Worm (Caenorhabditis elegans) whole organism, young adult: ENCODE measurements around the gene nhr-111.

ENCODE experiments used
- F22D6.2 ChIP-seq: sonication (generic microtip); optimal IDR thresholded peaks from 2 replicates; lab custom pipeline; 2016; ENCODE audit warnings: mild to moderate bottlenecking, missing genetic modification characterization, missing compliant biosample characterization
- Y56A3A.18 ChIP-seq: fragments of 200-800 bp; sonication (Bioruptor generic); IDR thresholded peaks from 2 replicates; pipeline ENCODE4 v1.3.6; 2022; ENCODE audit warnings: missing genetic modification reagents, missing genetic modification characterization, missing compliant biosample characterization
- bed-1 ChIP-seq: fragments of 200-800 bp; sonication (Bioruptor generic); IDR thresholded peaks from 2 replicates; pipeline ENCODE4 v1.3.6; 2022; ENCODE audit warnings: missing genetic modification reagents, missing genetic modification characterization, missing compliant biosample characterization
- dpl-1 ChIP-seq: fragments of 150-350 bp; optimal IDR thresholded peaks from 2 replicates; lab custom pipeline; 2014; ENCODE audit warnings: missing biosample characterization, missing genetic modification reagents, missing genetic modification characterization
- hrde-1 ChIP-seq: sonication (generic microtip); optimal IDR thresholded peaks from 2 replicates; lab custom pipeline; 2016; ENCODE audit warnings: missing genetic modification characterization, mild to moderate bottlenecking, missing compliant biosample characterization, moderate library complexity, missing genotype, missing genetic modification reagents, borderline replicate concordance
- madf-3 ChIP-seq: fragments of 200-800 bp; sonication (Bioruptor generic); IDR thresholded peaks from 2 replicates; pipeline ENCODE4 v1.3.6; 2022; ENCODE audit warnings: missing genetic modification reagents, missing genetic modification characterization, missing compliant biosample characterization
- nhr-120 ChIP-seq: fragments of 200-800 bp; sonication (Bioruptor generic); IDR thresholded peaks from 2 replicates; pipeline ENCODE4 v1.3.6; 2022; ENCODE audit warnings: missing genetic modification characterization, missing compliant biosample characterization
- nhr-90 ChIP-seq: sonication (generic microtip); optimal IDR thresholded peaks from 2 replicates; lab custom pipeline; 2016; ENCODE audit warnings: missing genotype, mild to moderate bottlenecking, missing genetic modification characterization, missing compliant biosample characterization
- pha-4 ChIP-seq: fragments of 150-350 bp; sonication (generic microtip); optimal IDR thresholded peaks from 2 replicates; lab custom pipeline; 2014; ENCODE audit warnings: missing biosample characterization, missing genetic modification reagents, missing genetic modification characterization
- snpc-4 ChIP-seq, 5 experiments: fragments of 150-350 bp in 1 of 5; sonication (generic microtip) in 4 of 5; optimal IDR thresholded peaks; 2 replicates each; lab custom pipeline; 2014 to 2018; ENCODE audit warnings: missing genetic modification characterization in 5 of 5, missing biosample characterization in 3 of 5, antibody characterized with exemption in 2 of 5, mild to moderate bottlenecking in 2 of 5, missing compliant biosample characterization in 2 of 5, missing genotype in 2 of 5, moderate library complexity in 2 of 5, missing genetic modification reagents in 1 of 5
- unc-130 ChIP-seq: sonication (generic microtip); optimal IDR thresholded peaks from 2 replicates; lab custom pipeline; 2016; ENCODE audit warnings: missing genetic modification reagents, missing genetic modification characterization, missing compliant biosample characterization

DNA sequence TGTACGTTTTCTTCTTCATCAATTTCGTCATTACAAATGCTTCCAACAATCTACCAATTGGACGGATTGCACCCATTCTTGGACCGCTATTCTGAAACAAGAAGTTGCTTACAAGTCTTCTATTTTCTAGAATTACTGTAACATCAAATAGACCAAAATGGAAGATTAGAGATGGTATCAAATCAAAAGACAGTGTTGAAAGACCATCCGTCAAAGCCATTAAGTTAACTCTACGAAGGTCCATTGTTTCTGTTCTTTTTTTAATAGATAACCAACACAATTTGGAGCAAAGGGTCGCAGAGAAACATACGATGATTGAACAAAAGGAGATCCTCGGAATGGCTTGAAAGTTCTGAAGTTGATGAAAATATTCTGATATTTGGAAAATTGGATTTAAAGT, 20.4 kb upstream of the nhr-111 start:
- TF ChIP-seq pha-4 (tag; lab: Kevin White, UChicago) (no peak), bed-1 (GFP tag; lab: Robert Waterston, UW) (no peak), F22D6.2 (no peak), nhr-90 (tag; lab: Kevin White, UChicago) (no peak), hrde-1 (tag; lab: Kevin White, UChicago) (no peak), madf-3 (GFP tag; lab: Robert Waterston, UW) (no peak), nhr-120 (GFP tag; lab: Robert Waterston, UW) (no peak), unc-130 (no peak), Y56A3A.18 (GFP tag; lab: Robert Waterston, UW) (no peak), snpc-4 (GFP tag; optimal IDR thresholded peaks at IDR 0.05; lab: Kevin White, UChicago) (no peak), snpc-4 (tag; optimal IDR thresholded peaks at IDR 0.05; lab: Kevin White, UChicago) (no peak), dpl-1 (GFP tag; lab: Kevin White, UChicago) (no peak)
